Worm (Caenorhabditis elegans): ENCODE measurements around the gene dmsr-9.

Gene dmsr-9

ce11 chrV:6799564-6799963 is at the start of gene dmsr-9:
TSS of gene dmsr-9 (minus strand) at chrV:6799664.
- TF ChIP-seq hpl-2 (GFP tag; optimal IDR thresholded peaks at IDR 0.05) (no peak), ama-1 (optimal IDR thresholded peaks at IDR 0.05) (no peak), unc-30 (tag; optimal IDR thresholded peaks at IDR 0.05) (no peak), nhr-12 (tag; optimal IDR thresholded peaks at IDR 0.05) (no peak), fkh-8 (tag; optimal IDR thresholded peaks at IDR 0.05) (peak; percentile 30), pax-3 (tag; optimal IDR thresholded peaks at IDR 0.05) (no peak), unc-98 (GFP tag; IDR thresholded peaks at IDR 0.05) (no peak)

- TF ChIP-seq jun-1 (tag; optimal IDR thresholded peaks at IDR 0.05) (no peak), vab-15 (tag; optimal IDR thresholded peaks at IDR 0.05) (no peak), egl-27 (tag; optimal IDR thresholded peaks at IDR 0.05) (no peak), lin-14 (GFP tag; optimal IDR thresholded peaks at IDR 0.05) (no peak), nhr-71 (tag; optimal IDR thresholded peaks at IDR 0.05) (no peak), C04F5.9 (tag; optimal IDR thresholded peaks at IDR 0.05) (no peak), sup-37 (GFP tag; optimal IDR thresholded peaks at IDR 0.05) (no peak), sox-4 (tag; optimal IDR thresholded peaks at IDR 0.05) (no peak), isw-1 (GFP tag; IDR thresholded peaks at IDR 0.05) (no peak), mef-2 (tag; optimal IDR thresholded peaks at IDR 0.05) (no peak), nhr-237 (tag; optimal IDR thresholded peaks at IDR 0.05) (no peak), lir-3 (tag; optimal IDR thresholded peaks at IDR 0.05; ENCODE audit: poor library complexity) (no peak), ztf-4 (tag; optimal IDR thresholded peaks at IDR 0.05) (no peak), nhr-84 (tag; optimal IDR thresholded peaks at IDR 0.05) (no peak), blmp-1 (tag; optimal IDR thresholded peaks at IDR 0.05) (no peak), efl-1 (optimal IDR thresholded peaks at IDR 0.05) (no peak), efl-1 (GFP tag; optimal IDR thresholded peaks at IDR 0.05 in 1 of 2) (no peak), unc-62 (GFP tag; optimal IDR thresholded peaks at IDR 0.05) (no peak)
Measured at ce11 chrV:6846507-6846906, 47.0 kb upstream of the dmsr-9 start, which contains the start of gene lgc-54. TSS of gene lgc-54 (minus strand) at chrV:6846607.

ce11 chrV:6842437-6842836 is 43.0 kb upstream of the dmsr-9 start, which contains the start of gene T15B7.1:
TSS of gene T15B7.1 (plus strand) at chrV:6842737.
- TF ChIP-seq efl-1 (optimal IDR thresholded peaks at IDR 0.05) (no peak), efl-1 (GFP tag; optimal IDR thresholded peaks at IDR 0.05 in 1 of 2) (peak in 1 of 2 experiments; percentile 25), Y116A8C.19 (tag; optimal IDR thresholded peaks at IDR 0.05; ENCODE audit: borderline replicate concordance) (no peak)

DNA sequence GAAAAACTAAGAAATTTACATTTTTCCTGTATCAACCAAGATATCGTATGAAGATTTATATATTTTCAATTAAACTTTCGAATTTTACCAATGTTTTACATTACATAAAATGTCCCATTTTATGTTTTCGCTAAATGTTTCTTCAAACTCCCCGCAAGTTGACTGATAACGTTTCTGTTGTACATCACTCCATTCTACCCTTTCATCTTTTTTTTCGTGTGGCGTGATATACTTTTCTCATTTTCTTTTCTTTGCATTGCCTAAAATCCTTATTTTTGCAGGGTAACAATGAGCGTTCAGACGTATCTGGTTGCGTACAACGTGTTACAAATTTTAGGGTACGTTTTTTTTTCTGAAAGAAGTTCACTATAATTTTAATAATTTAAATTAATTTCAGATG is 39.5 kb upstream of the dmsr-9 start, which contains the start of gene hpo-8:
hpo-8 (plus strand) TSS at position 282 of the 400 bp plus-strand sequence.
- no peak for TF ChIP-seq efl-1 (optimal IDR thresholded peaks at IDR 0.05)
- TF ChIP-seq efl-1 (GFP tag; optimal IDR thresholded peaks at IDR 0.05 in 1 of 2): peak in 1 of 2 experiments; percentile 89
- TF ChIP-seq mef-2 (tag; optimal IDR thresholded peaks at IDR 0.05): no peak

DNA sequence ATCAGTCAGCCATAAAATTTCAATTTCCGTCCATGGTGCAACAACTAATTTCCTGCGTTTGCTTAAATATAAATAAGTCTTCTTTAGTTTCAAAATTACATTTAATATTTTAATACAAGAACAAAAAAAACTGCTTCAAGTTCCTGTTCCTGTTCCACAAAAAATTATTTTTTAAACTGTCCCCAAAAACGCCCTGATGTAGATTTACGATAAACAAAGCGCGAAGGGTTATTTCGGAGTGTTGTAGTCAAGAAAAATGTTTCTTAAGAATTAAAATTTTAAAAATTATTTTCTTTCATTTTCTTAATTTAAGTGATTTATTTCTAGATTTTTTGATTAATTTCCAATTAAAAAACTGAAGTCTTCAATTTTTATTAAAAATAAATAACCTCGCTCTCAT is 39.1 kb upstream of the dmsr-9 start, which contains the start of gene T15B7.15:
T15B7.15 (minus strand) TSS at position 67 of the 400 bp plus-strand sequence.
- TF ChIP-seq snu-23 (GFP tag; optimal IDR thresholded peaks at IDR 0.05): peak; percentile 42
- TF ChIP-seq nhr-20 (tag; optimal IDR thresholded peaks at IDR 0.05): peak; percentile 21
- TF ChIP-seq ztf-11 (tag; optimal IDR thresholded peaks at IDR 0.05): no peak
- no peak for TF ChIP-seq ces-1 (GFP tag; optimal IDR thresholded peaks at IDR 0.05)
- no peak for TF ChIP-seq F16B12.6 (tag; optimal IDR thresholded peaks at IDR 0.05)
- peak; percentile 18 for TF ChIP-seq tbx-2 (tag; optimal IDR thresholded peaks at IDR 0.05)
- TF ChIP-seq fkh-4 (tag; optimal IDR thresholded peaks at IDR 0.05; ENCODE audit: borderline replicate concordance): no peak
- TF ChIP-seq nhr-19 (GFP tag; conservative IDR thresholded peaks at IDR 0.05): peak; percentile 44
- TF ChIP-seq rnt-1 (tag; optimal IDR thresholded peaks at IDR 0.05): peak; percentile 30
- no peak for TF ChIP-seq nhr-28 (tag; optimal IDR thresholded peaks at IDR 0.05)
- TF ChIP-seq nhr-237 (tag; optimal IDR thresholded peaks at IDR 0.05): no peak
- TF ChIP-seq lin-14 (GFP tag; optimal IDR thresholded peaks at IDR 0.05): peak; percentile 50
- TF ChIP-seq blmp-1 (tag; optimal IDR thresholded peaks at IDR 0.05): peak; percentile 19
- peak; percentile 36 for TF ChIP-seq mep-1 (tag; optimal IDR thresholded peaks at IDR 0.05)
- TF ChIP-seq unc-30 (tag; optimal IDR thresholded peaks at IDR 0.05): no peak
- peak; percentile 20 for TF ChIP-seq irx-1 (tag; optimal IDR thresholded peaks at IDR 0.05)
- TF ChIP-seq dsc-1 (tag; optimal IDR thresholded peaks at IDR 0.05): peak; percentile 21
- TF ChIP-seq vab-15 (tag; optimal IDR thresholded peaks at IDR 0.05): no peak
- TF ChIP-seq efl-1 (optimal IDR thresholded peaks at IDR 0.05): peak; percentile 32 to 83
- TF ChIP-seq efl-1 (GFP tag; optimal IDR thresholded peaks at IDR 0.05 in 1 of 2): peak; percentile 84 to 97
- peak; percentile 21 for TF ChIP-seq lin-39 (tag; optimal IDR thresholded peaks at IDR 0.05)
- no peak for TF ChIP-seq C04F5.9 (tag; optimal IDR thresholded peaks at IDR 0.05)
- TF ChIP-seq fkh-10 (GFP tag; optimal IDR thresholded peaks at IDR 0.05): no peak
- no peak for TF ChIP-seq tlp-1 (tag; optimal IDR thresholded peaks at IDR 0.05)
- TF ChIP-seq swsn-7 (tag; optimal IDR thresholded peaks at IDR 0.05): peak; percentile 36
- TF ChIP-seq elt-3 (tag; optimal IDR thresholded peaks at IDR 0.05): peak in 1 of 6 experiments; percentile 1
- peak; percentile 57 for TF ChIP-seq skn-1 (tag; optimal IDR thresholded peaks at IDR 0.05)
- no peak for TF ChIP-seq isw-1 (GFP tag; IDR thresholded peaks at IDR 0.05)

All from whole organism, L1 larva.